Worm (Caenorhabditis elegans): ENCODE results near the gene T22F3.7.

- TF ChIP-seq mes-4 (tag; optimal IDR thresholded peaks at IDR 0.05) (no peak), unc-62 (GFP tag; optimal IDR thresholded peaks at IDR 0.05) (no peak), hlh-12 (tag; optimal IDR thresholded peaks at IDR 0.05) (no peak), lag-1 (GFP tag; IDR thresholded peaks at IDR 0.05) (no peak), madf-3 (GFP tag; IDR thresholded peaks at IDR 0.05) (no peak), ets-4 (GFP tag; optimal IDR thresholded peaks at IDR 0.05) (no peak), ztf-6 (GFP tag; IDR thresholded peaks at IDR 0.05) (no peak), F57A8.1 (GFP tag; optimal IDR thresholded peaks at IDR 0.05) (no peak), F55B11.4 (tag; optimal IDR thresholded peaks at IDR 0.05; ENCODE audit: borderline replicate concordance, insufficient read depth) (no peak), T07F8.4 (tag; optimal IDR thresholded peaks at IDR 0.05) (no peak), B0261.1 (tag; optimal IDR thresholded peaks at IDR 0.05) (no peak), lin-40 (tag; optimal IDR thresholded peaks at IDR 0.05) (no peak), die-1 (tag; optimal IDR thresholded peaks at IDR 0.05) (no peak), F57C9.4 (tag; optimal IDR thresholded peaks at IDR 0.05) (no peak)
Measured at ce11 chrV:3649473-3649872, 49.0 kb upstream of the T22F3.7 start, which contains the start of gene str-114.
